Worm (Caenorhabditis elegans): ENCODE data around the gene atg-7.

Gene atg-7

DNA sequence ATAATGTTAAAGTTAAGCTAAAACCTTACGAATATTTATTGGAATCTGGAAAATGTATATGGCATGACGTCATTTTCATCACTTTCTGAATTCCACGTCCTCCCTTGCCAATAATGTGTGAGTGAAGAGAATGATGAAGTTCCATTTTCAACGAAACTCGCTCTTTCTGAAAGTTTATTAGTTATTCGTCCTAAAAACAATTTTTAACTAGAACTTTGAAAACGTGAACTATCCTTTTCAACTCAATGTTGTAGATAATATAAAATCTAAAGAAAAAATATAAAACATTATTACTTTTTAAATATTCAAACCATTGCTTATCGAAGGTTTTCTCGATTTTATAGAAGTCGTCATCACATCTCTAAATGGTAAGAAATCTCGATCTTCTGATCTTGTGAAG, 8.7 kb upstream of the atg-7 start, which contains the start of gene M7.7:
M7.7 (plus strand) TSS at position 301 of the 400 bp plus-strand sequence.
- TF ChIP-seq lin-15B (tag; optimal IDR thresholded peaks at IDR 0.05), result no peak
- no peak for TF ChIP-seq snpc-4 (tag; optimal IDR thresholded peaks at IDR 0.05)
- no peak for TF ChIP-seq unc-62 (GFP tag; optimal IDR thresholded peaks at IDR 0.05)
- no peak for TF ChIP-seq skn-1 (tag; optimal IDR thresholded peaks at IDR 0.05)
- no peak for TF ChIP-seq nhr-237 (tag; optimal IDR thresholded peaks at IDR 0.05)
- TF ChIP-seq nhr-12 (tag; optimal IDR thresholded peaks at IDR 0.05), result no peak
- TF ChIP-seq ceh-82 (tag; optimal IDR thresholded peaks at IDR 0.05), result no peak
- TF ChIP-seq R02D3.7 (tag; optimal IDR thresholded peaks at IDR 0.05), result no peak
- no peak for TF ChIP-seq unc-39 (tag; optimal IDR thresholded peaks at IDR 0.05)
- no peak for TF ChIP-seq nhr-76 (tag; optimal IDR thresholded peaks at IDR 0.05)
- TF ChIP-seq fkh-10 (GFP tag; optimal IDR thresholded peaks at IDR 0.05), result no peak
- no peak for TF ChIP-seq aly-2 (tag; optimal IDR thresholded peaks at IDR 0.05)
- no peak for TF ChIP-seq elt-3 (tag; optimal IDR thresholded peaks at IDR 0.05)
- no peak for TF ChIP-seq elt-1 (tag; optimal IDR thresholded peaks at IDR 0.05)
- TF ChIP-seq elt-2 (tag; optimal IDR thresholded peaks at IDR 0.05), result no peak
- TF ChIP-seq nhr-77 (tag; optimal IDR thresholded peaks at IDR 0.05), result no peak
- no peak for TF ChIP-seq nhr-25 (tag; optimal IDR thresholded peaks at IDR 0.05)

ce11 chrIV:11083609-11084008, 2.8 kb upstream of the atg-7 start, which contains the start of gene klc-1:
klc-1 (plus strand) TSS chrIV:11083735.
- TF ChIP-seq ceh-82 (tag; optimal IDR thresholded peaks at IDR 0.05), result no peak
- no peak for TF ChIP-seq egl-5 (tag; optimal IDR thresholded peaks at IDR 0.05)
- TF ChIP-seq elt-2 (tag; optimal IDR thresholded peaks at IDR 0.05), result no peak
- no peak for TF ChIP-seq sea-2 (GFP tag; optimal IDR thresholded peaks at IDR 0.05)

DNA sequence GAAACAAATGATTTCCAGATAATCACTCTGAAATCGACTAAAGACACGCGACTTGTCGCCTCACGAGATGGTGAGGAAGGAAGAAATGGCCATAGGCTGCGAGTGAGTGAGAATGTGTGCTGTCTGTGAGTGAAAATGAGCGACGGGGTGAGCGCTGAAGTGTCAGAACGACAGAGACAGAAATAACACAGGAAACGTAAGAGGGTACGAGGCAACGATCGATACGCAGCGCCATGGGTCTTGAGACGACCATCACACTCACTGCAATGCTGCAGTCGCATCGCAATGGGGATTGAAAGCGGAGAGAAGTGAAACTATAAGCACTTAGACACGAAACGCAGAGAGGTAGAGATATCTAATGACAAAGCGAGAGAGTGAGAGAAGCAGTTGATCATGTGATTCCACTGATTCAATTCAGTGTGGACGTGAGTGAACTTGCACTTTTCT, 2.0 kb upstream of the atg-7 start:
- TF ChIP-seq nhr-12 (tag; optimal IDR thresholded peaks at IDR 0.05) (no peak), ama-1 (optimal IDR thresholded peaks at IDR 0.05) (peak; percentile 89), elt-3 (tag; optimal IDR thresholded peaks at IDR 0.05) (peak in 1 of 3 experiments; percentile 1), fkh-2 (tag; optimal IDR thresholded peaks at IDR 0.05) (peak; percentile 37), elt-2 (tag; optimal IDR thresholded peaks at IDR 0.05) (peak; percentile 80), sea-2 (GFP tag; optimal IDR thresholded peaks at IDR 0.05) (peak; percentile 21), mml-1 (tag; optimal IDR thresholded peaks at IDR 0.05) (no peak), egl-27 (tag; optimal IDR thresholded peaks at IDR 0.05) (peak; percentile 91), snpc-4 (tag; optimal IDR thresholded peaks at IDR 0.05) (peak; percentile 55), ceh-28 (tag; optimal IDR thresholded peaks at IDR 0.05) (peak; percentile 96), nhr-67 (tag; optimal IDR thresholded peaks at IDR 0.05) (no peak), nhr-23 (tag; optimal IDR thresholded peaks at IDR 0.05) (peak; percentile 92), aly-2 (tag; optimal IDR thresholded peaks at IDR 0.05) (no peak), nhr-11 (tag; optimal IDR thresholded peaks at IDR 0.05) (peak; percentile 83), ceh-16 (tag; optimal IDR thresholded peaks at IDR 0.05) (no peak), ztf-4 (tag; optimal IDR thresholded peaks at IDR 0.05) (peak; percentile 20), nhr-237 (tag; optimal IDR thresholded peaks at IDR 0.05) (no peak), lin-15B (tag; optimal IDR thresholded peaks at IDR 0.05) (peak; percentile 83), eor-1 (tag; optimal IDR thresholded peaks at IDR 0.05) (no peak), lin-39 (tag; optimal IDR thresholded peaks at IDR 0.05) (peak; percentile 91), daf-12 (tag; optimal IDR thresholded peaks at IDR 0.05) (no peak), nhr-77 (tag; optimal IDR thresholded peaks at IDR 0.05) (peak; percentile 16), unc-62 (GFP tag; optimal IDR thresholded peaks at IDR 0.05) (peak; percentile 90), nhr-25 (tag; optimal IDR thresholded peaks at IDR 0.05) (peak; percentile 96), unc-39 (tag; optimal IDR thresholded peaks at IDR 0.05) (no peak), nhr-43 (tag; optimal IDR thresholded peaks at IDR 0.05; ENCODE audit: poor library complexity, severe bottlenecking) (peak; percentile 86), nhr-76 (tag; optimal IDR thresholded peaks at IDR 0.05) (peak; percentile 54), zag-1 (tag; optimal IDR thresholded peaks at IDR 0.05) (peak; percentile 91), lsy-12 (tag; optimal IDR thresholded peaks at IDR 0.05) (peak; percentile 88), nhr-28 (tag; optimal IDR thresholded peaks at IDR 0.05) (no peak), R02D3.7 (tag; optimal IDR thresholded peaks at IDR 0.05) (peak; percentile 74), tbx-2 (tag; optimal IDR thresholded peaks at IDR 0.05) (peak; percentile 86), pqm-1 (tag; optimal IDR thresholded peaks at IDR 0.05) (peak; percentile 41), ztf-11 (tag; optimal IDR thresholded peaks at IDR 0.05) (no peak), fos-1 (tag; optimal IDR thresholded peaks at IDR 0.05) (no peak), elt-1 (tag; optimal IDR thresholded peaks at IDR 0.05) (peak; percentile 12), fkh-10 (GFP tag; optimal IDR thresholded peaks at IDR 0.05) (peak; percentile 49), jun-1 (tag; optimal IDR thresholded peaks at IDR 0.05) (peak; percentile 92), ceh-9 (tag; optimal IDR thresholded peaks at IDR 0.05) (no peak), pha-4 (tag; optimal IDR thresholded peaks at IDR 0.05) (peak; percentile 88), ceh-82 (tag; optimal IDR thresholded peaks at IDR 0.05) (peak; percentile 22), mdl-1 (tag; optimal IDR thresholded peaks at IDR 0.05) (peak; percentile 13), egl-5 (tag; optimal IDR thresholded peaks at IDR 0.05) (peak; percentile 96), hmg-11 (tag; optimal IDR thresholded peaks at IDR 0.05) (peak; percentile 99), skn-1 (tag; optimal IDR thresholded peaks at IDR 0.05) (peak; percentile 80), nfya-1 (tag; optimal IDR thresholded peaks at IDR 0.05; ENCODE audit: insufficient read depth) (peak; percentile 94), ZK546.5 (tag; optimal IDR thresholded peaks at IDR 0.05) (peak; percentile 16)

Data from whole organism, L3 larva.